Fruit fly (Drosophila melanogaster): ENCODE results near the gene I-t.

The I-t gene

dm6 chr3R:11678016-11678415 lies 25.8 kb upstream of the I-t start, which contains the start of gene CG18476:
Gene CG18476, minus strand, starts transcription at chr3R:11678116.
- TF ChIP-seq CG17806 (tag; optimal IDR thresholded peaks at IDR 0.05) (peak; percentile 96), EcR (GFP tag; optimal IDR thresholded peaks at IDR 0.05) (no peak), CG15710 (tag; optimal IDR thresholded peaks at IDR 0.05) (peak; percentile 95), CG8159 (tag; optimal IDR thresholded peaks at IDR 0.05) (peak; percentile 95), CG32121 (GFP tag; IDR thresholded peaks at IDR 0.05) (peak; percentile 96), CG12605 (GFP tag; IDR thresholded peaks at IDR 0.05) (peak; percentile 95), Pif1B (GFP tag; optimal IDR thresholded peaks at IDR 0.05) (no peak), CG34367 (tag; optimal IDR thresholded peaks at IDR 0.05) (peak; percentile 91), fd96Ca (GFP tag; IDR thresholded peaks at IDR 0.05) (no peak), CG10348 (GFP tag; IDR thresholded peaks at IDR 0.05) (peak; percentile 74; the same call in 1 of the 2 replicates), CG4496 (GFP tag; IDR thresholded peaks at IDR 0.05) (peak; percentile 97), gl (tag; optimal IDR thresholded peaks at IDR 0.05) (peak; percentile 83), CG14655 (GFP tag; optimal IDR thresholded peaks at IDR 0.05) (peak; percentile 92), Snoo (tag; optimal IDR thresholded peaks at IDR 0.05) (peak; percentile 91), CG8301 (tag; optimal IDR thresholded peaks at IDR 0.05) (peak; percentile 92), rn (GFP tag; IDR thresholded peaks at IDR 0.05) (peak; percentile 84), Ets98B (GFP tag; IDR thresholded peaks at IDR 0.05) (peak; percentile 95), D1 (tag; optimal IDR thresholded peaks at IDR 0.05) (no peak), CG9948 (tag; optimal IDR thresholded peaks at IDR 0.05) (peak; percentile 92)

- TF ChIP-seq CG8301 (tag; optimal IDR thresholded peaks at IDR 0.05) (no peak), Pif1B (GFP tag; optimal IDR thresholded peaks at IDR 0.05) (no peak), EcR (GFP tag; optimal IDR thresholded peaks at IDR 0.05) (peak; percentile 9), CG10348 (GFP tag; IDR thresholded peaks at IDR 0.05) (no peak)
These were observed 24.3 kb upstream of the I-t start, which contains the start of the genes Taf12 and Ho for dm6 chr3R:11679513-11679912. Gene Taf12, minus strand, starts transcription at chr3R:11679690. Gene Ho, plus strand, starts transcription at chr3R:11679743.

- TF ChIP-seq rn (GFP tag; IDR thresholded peaks at IDR 0.05): no peak
These were observed 20.2 kb upstream of the I-t start for dm6 chr3R:11683675-11684074.

dm6 chr3R:11684316-11684715 lies 19.5 kb upstream of the I-t start, which contains the start of gene CG6830:
Gene CG6830, minus strand, starts transcription at chr3R:11684342.
- TF ChIP-seq CG13204 (GFP tag; optimal IDR thresholded peaks at IDR 0.05) (no peak), CG17806 (tag; optimal IDR thresholded peaks at IDR 0.05) (no peak), CG14655 (GFP tag; optimal IDR thresholded peaks at IDR 0.05) (no peak), Snoo (tag; optimal IDR thresholded peaks at IDR 0.05) (no peak)

- TF ChIP-seq EcR (GFP tag; optimal IDR thresholded peaks at IDR 0.05) (peak; percentile 57), Pif1B (GFP tag; optimal IDR thresholded peaks at IDR 0.05) (no peak), CG14655 (GFP tag; optimal IDR thresholded peaks at IDR 0.05) (no peak), CG8159 (tag; optimal IDR thresholded peaks at IDR 0.05) (no peak)
These were observed 15.8 kb upstream of the I-t start, which contains the start of gene CG6834 for dm6 chr3R:11688055-11688454. Gene CG6834, minus strand, starts transcription at chr3R:11688133.

DNA sequence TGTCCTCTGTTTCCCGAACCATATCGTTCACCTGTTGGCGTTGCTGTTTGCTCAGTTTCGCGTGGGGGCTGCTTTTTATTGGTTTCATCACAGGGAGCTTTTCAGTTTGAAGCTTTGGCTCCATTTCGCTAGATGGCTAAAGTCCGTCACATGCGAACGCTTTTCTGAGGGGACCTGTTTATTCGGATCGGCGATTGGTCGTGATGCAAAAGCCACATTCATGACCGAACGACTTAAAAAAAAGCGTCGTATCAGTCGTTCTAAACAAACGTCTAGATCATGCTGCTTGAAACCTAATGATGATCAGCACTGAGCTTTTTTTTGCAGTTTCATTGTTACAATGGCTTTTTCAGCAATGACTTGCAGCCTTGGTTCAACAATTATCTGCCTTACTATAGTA lies 13.9 kb upstream of the I-t start, which contains the start of gene CG6908:
Gene CG6908, minus strand, starts transcription at position 152 of the 400 bp plus-strand sequence.
- TF ChIP-seq CG4496 (GFP tag; IDR thresholded peaks at IDR 0.05) (no peak), CG17806 (tag; optimal IDR thresholded peaks at IDR 0.05) (no peak), Pif1A (GFP tag; optimal IDR thresholded peaks at IDR 0.05) (no peak), CG8301 (tag; optimal IDR thresholded peaks at IDR 0.05) (no peak), EcR (GFP tag; optimal IDR thresholded peaks at IDR 0.05) (peak; percentile 37), CG14655 (GFP tag; optimal IDR thresholded peaks at IDR 0.05) (no peak), Pif1B (GFP tag; optimal IDR thresholded peaks at IDR 0.05) (no peak), CG13204 (GFP tag; optimal IDR thresholded peaks at IDR 0.05) (no peak), CG12605 (GFP tag; IDR thresholded peaks at IDR 0.05) (no peak), Snoo (tag; optimal IDR thresholded peaks at IDR 0.05) (no peak), Ets98B (GFP tag; IDR thresholded peaks at IDR 0.05) (no peak; the same call in 1 of the 2 replicates), CG9948 (tag; optimal IDR thresholded peaks at IDR 0.05) (no peak), rn (GFP tag; IDR thresholded peaks at IDR 0.05) (no peak), CG15710 (tag; optimal IDR thresholded peaks at IDR 0.05) (no peak), CG8159 (tag; optimal IDR thresholded peaks at IDR 0.05) (no peak), CG32121 (GFP tag; IDR thresholded peaks at IDR 0.05) (0 out of 2 replicates have a peak, but pooled peaks have one; percentile 30), fd96Ca (GFP tag; IDR thresholded peaks at IDR 0.05) (no peak)

DNA sequence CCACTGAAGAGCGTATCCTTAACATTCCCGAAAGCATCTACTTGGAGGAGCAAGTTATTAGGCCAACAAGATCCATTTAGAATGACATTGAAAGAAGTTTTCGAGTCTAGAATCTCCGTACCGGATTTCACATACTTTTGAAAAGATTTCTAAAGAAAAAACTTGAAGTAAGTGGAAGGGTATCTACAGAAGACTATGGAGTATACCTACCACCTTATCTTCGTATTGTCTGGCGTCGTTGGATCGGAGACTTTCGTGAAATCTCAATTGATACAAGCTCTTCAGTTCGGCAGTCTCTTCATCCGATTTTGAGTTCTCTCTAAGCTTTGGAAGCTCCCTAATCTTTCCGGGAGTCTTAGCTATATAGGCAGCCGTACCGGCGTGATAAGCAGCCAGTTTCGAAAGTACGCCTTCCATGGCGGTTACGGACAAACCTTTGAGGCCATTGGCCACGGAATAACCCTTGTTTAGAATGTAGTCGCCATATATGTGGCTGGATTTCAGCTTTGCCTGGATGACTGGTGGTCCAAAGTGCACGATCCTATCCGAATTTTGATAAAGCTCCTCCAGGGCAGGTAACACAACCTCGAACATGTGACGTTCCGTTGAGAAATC lies 12.9 kb upstream of the I-t start:
- TF ChIP-seq CG15710 (tag; optimal IDR thresholded peaks at IDR 0.05) (no peak), CG8301 (tag; optimal IDR thresholded peaks at IDR 0.05) (no peak), gl (tag; optimal IDR thresholded peaks at IDR 0.05) (no peak), CG4496 (GFP tag; IDR thresholded peaks at IDR 0.05) (no peak), Pif1B (GFP tag; optimal IDR thresholded peaks at IDR 0.05) (no peak), CG14655 (GFP tag; optimal IDR thresholded peaks at IDR 0.05) (no peak), Ets98B (GFP tag; IDR thresholded peaks at IDR 0.05) (no peak), CG8159 (tag; optimal IDR thresholded peaks at IDR 0.05) (no peak), CG10348 (GFP tag; IDR thresholded peaks at IDR 0.05) (no peak), rn (GFP tag; IDR thresholded peaks at IDR 0.05) (no peak), CG34367 (tag; optimal IDR thresholded peaks at IDR 0.05) (no peak), D1 (tag; optimal IDR thresholded peaks at IDR 0.05) (no peak)

All from whole organism, pupa.